Fruit fly (Drosophila melanogaster) whole organism, embryonic: ENCODE measurements around the gene CG13026.

Experiments used
- Adf1 ChIP-seq: fragments of 200-800 bp; sonication (Bioruptor generic); IDR thresholded peaks from 2 replicates; pipeline ENCODE4 v1.3.6; 2022; ENCODE audit warnings: missing biosample characterization, missing genetic modification characterization
- Awh ChIP-seq: fragments of 200-800 bp; sonication (Bioruptor generic); IDR thresholded peaks from 2 replicates; pipeline ENCODE4, ENCODE4 v1.3.6; 2022; ENCODE audit warnings: missing biosample characterization, missing genetic modification characterization
- CG10321 ChIP-seq: fragments of 200-800 bp; sonication (Bioruptor generic); IDR thresholded peaks from 2 replicates; pipeline ENCODE4 v1.3.6; 2022; ENCODE audit warnings: missing biosample characterization, missing genetic modification characterization
- CG10565 ChIP-seq: fragments of 200-800 bp; sonication (Bioruptor generic); optimal IDR thresholded peaks from 3 replicates; lab custom pipeline; 2016; ENCODE audit warnings: missing biosample characterization, mild to moderate bottlenecking, missing genetic modification characterization
- CG10959 ChIP-seq: fragments of 200-800 bp; sonication (Bioruptor generic); IDR thresholded peaks from 2 replicates; pipeline ENCODE4 v1.3.6; 2022; ENCODE audit warnings: missing biosample characterization, missing genetic modification characterization
- CG12104 ChIP-seq: fragments of 200-800 bp; sonication (Bioruptor generic); optimal IDR thresholded peaks from 3 replicates; lab custom pipeline; 2016; ENCODE audit warnings: missing biosample characterization, missing genetic modification characterization
- CG12391 ChIP-seq: fragments of 200-800 bp; sonication (Bioruptor generic); optimal IDR thresholded peaks from 3 replicates; lab custom pipeline; 2018; ENCODE audit warnings: missing biosample characterization, mild to moderate bottlenecking, missing genetic modification characterization, moderate library complexity
- CG15514 ChIP-seq: fragments of 200-800 bp; sonication (Bioruptor generic); optimal IDR thresholded peaks from 3 replicates; lab custom pipeline; 2017; ENCODE audit warnings: missing biosample characterization, missing genetic modification characterization, mild to moderate bottlenecking, moderate library complexity, missing genetic modification reagents
- CG15601 ChIP-seq: fragments of 200-800 bp; sonication (Bioruptor generic); optimal IDR thresholded peaks from 3 replicates; lab custom pipeline; 2019; ENCODE audit warnings: missing biosample characterization, mild to moderate bottlenecking, missing genetic modification characterization, moderate library complexity
- CG16813 ChIP-seq: fragments of 200-800 bp; sonication (Bioruptor generic); IDR thresholded peaks from 3 replicates; pipeline ENCODE4 v1.3.6; 2022; ENCODE audit warnings: missing biosample characterization, missing genetic modification characterization; ENCODE audit not compliant: partially characterized antibody
- CG18599 ChIP-seq: fragments of 200-800 bp; sonication (Bioruptor generic); optimal IDR thresholded peaks from 3 replicates; lab custom pipeline; 2017; ENCODE audit warnings: missing biosample characterization, missing genetic modification characterization, mild to moderate bottlenecking, moderate library complexity, missing genetic modification reagents
- CG2120 ChIP-seq: fragments of 200-800 bp; sonication (Bioruptor generic); optimal IDR thresholded peaks from 3 replicates; lab custom pipeline; 2016; ENCODE audit warnings: missing biosample characterization, missing genetic modification characterization
- CG31388 ChIP-seq: fragments of 200-800 bp; sonication (Bioruptor generic); optimal IDR thresholded peaks from 2 replicates; lab custom pipeline; 2016; ENCODE audit warnings: missing biosample characterization, missing genetic modification characterization
- CG32772 ChIP-seq: fragments of 200-800 bp; sonication (Bioruptor generic); IDR thresholded peaks from 2 replicates; pipeline ENCODE4 v1.3.6; 2022; ENCODE audit warnings: missing biosample characterization, missing genetic modification characterization
- CG3407 ChIP-seq: fragments of 200-800 bp; sonication (Bioruptor generic); optimal IDR thresholded peaks from 2 replicates; lab custom pipeline; 2018; ENCODE audit warnings: missing biosample characterization, mild to moderate bottlenecking, missing genetic modification characterization
- CG4707 ChIP-seq: fragments of 200-800 bp; sonication (Bioruptor generic); optimal IDR thresholded peaks from 2 replicates; lab custom pipeline; 2018; ENCODE audit warnings: missing biosample characterization, mild to moderate bottlenecking, missing genetic modification characterization, moderate library complexity
- CG6791 ChIP-seq: fragments of 200-800 bp; sonication (Bioruptor generic); IDR thresholded peaks from 3 replicates; pipeline ENCODE4 v1.3.6; 2022; ENCODE audit warnings: missing biosample characterization, missing genetic modification characterization; ENCODE audit not compliant: partially characterized antibody
- CG6854 ChIP-seq: fragments of 200-800 bp; sonication (Bioruptor generic); optimal IDR thresholded peaks from 3 replicates; lab custom pipeline; 2017; ENCODE audit warnings: missing biosample characterization, mild to moderate bottlenecking, missing genetic modification characterization
- CG7271 ChIP-seq: fragments of 200-800 bp; sonication (Bioruptor generic); optimal IDR thresholded peaks from 2 replicates; lab custom pipeline; 2018; ENCODE audit warnings: missing biosample characterization, mild to moderate bottlenecking, missing genetic modification characterization, moderate library complexity
- CG7786 ChIP-seq: fragments of 200-800 bp; sonication (Bioruptor generic); optimal IDR thresholded peaks from 2 replicates; lab custom pipeline; 2016; ENCODE audit warnings: missing biosample characterization, missing genetic modification characterization
- CoRest ChIP-seq: fragments of 200-800 bp; sonication (Bioruptor generic); optimal IDR thresholded peaks from 3 replicates; lab custom pipeline; 2018; ENCODE audit warnings: missing biosample characterization, mild to moderate bottlenecking, missing genetic modification characterization, moderate library complexity
- D19B ChIP-seq: fragments of 200-800 bp; sonication (Bioruptor generic); optimal IDR thresholded peaks from 2 replicates; lab custom pipeline; 2017; ENCODE audit warnings: missing biosample characterization, mild to moderate bottlenecking, missing genetic modification characterization
- Dref ChIP-seq: fragments of 200-800 bp; sonication (Bioruptor generic); IDR thresholded peaks from 2 replicates; pipeline ENCODE4 v1.3.6; 2022; ENCODE audit warnings: missing biosample characterization, missing genetic modification characterization
- Ets65A ChIP-seq: fragments of 200-800 bp; sonication (Bioruptor generic); peaks from one replicate; lab custom pipeline; 2016; ENCODE audit warnings: missing biosample characterization, missing genetic modification characterization
- Gsc ChIP-seq: fragments of 200-800 bp; sonication (Bioruptor generic); IDR thresholded peaks from 2 replicates; pipeline ENCODE4 v1.3.6; 2022; ENCODE audit warnings: missing biosample characterization, missing genetic modification characterization
- H15 ChIP-seq: fragments of 200-800 bp; sonication (Bioruptor generic); IDR thresholded peaks from 3 replicates; pipeline ENCODE4 v1.3.6; 2022; ENCODE audit warnings: missing biosample characterization, missing genetic modification characterization
- HLH4C ChIP-seq: fragments of 200-800 bp; sonication (Bioruptor generic); IDR thresholded peaks from 3 replicates; pipeline ENCODE4 v1.3.6; 2022; ENCODE audit warnings: missing biosample characterization, missing genetic modification characterization; ENCODE audit not compliant: partially characterized antibody
- Hr3 ChIP-seq: fragments of 200-800 bp; sonication (Bioruptor generic); optimal IDR thresholded peaks from 3 replicates; lab custom pipeline; 2016; ENCODE audit warnings: missing biosample characterization, missing genetic modification characterization
- Hr78 ChIP-seq, 2 experiments: fragments of 200-800 bp in 1 of 2; fragments of >200 bp in 1 of 2; sonication (Bioruptor generic) in 1 of 2; optimal IDR thresholded peaks; 2 replicates each; lab custom pipeline; 2017 to 2019; ENCODE audit warnings: missing biosample characterization in 2 of 2, missing genetic modification characterization in 2 of 2, mild to moderate bottlenecking in 1 of 2, moderate library complexity in 1 of 2
- MBD-R2 ChIP-seq: fragments of 200-800 bp; sonication (Bioruptor generic); IDR thresholded peaks from 2 replicates; pipeline ENCODE4 v1.3.6; 2022; ENCODE audit warnings: missing biosample characterization, missing genetic modification characterization
- Myb ChIP-seq: fragments of 200-800 bp; sonication (Bioruptor generic); optimal IDR thresholded peaks from 2 replicates; lab custom pipeline; 2016; ENCODE audit warnings: missing biosample characterization, missing genetic modification characterization
- NfI ChIP-seq: fragments of 200-800 bp; sonication (Bioruptor generic); optimal IDR thresholded peaks from 3 replicates; lab custom pipeline; 2018; ENCODE audit warnings: missing biosample characterization, mild to moderate bottlenecking, missing genetic modification characterization, moderate library complexity
- TFAM ChIP-seq: fragments of 200-800 bp; sonication (Bioruptor generic); optimal IDR thresholded peaks from 2 replicates; lab custom pipeline; 2017; ENCODE audit warnings: missing biosample characterization, missing genetic modification characterization, inconsistent platforms
- ap ChIP-seq: fragments of 200-800 bp; sonication (Bioruptor generic); IDR thresholded peaks from 2 replicates; pipeline ENCODE4 v1.3.6; 2022; ENCODE audit warnings: missing biosample characterization, missing genetic modification characterization
- cas ChIP-seq: fragments of 200-800 bp; sonication (Bioruptor generic); IDR thresholded peaks from 2 replicates; pipeline ENCODE4 v1.3.6; 2022; ENCODE audit warnings: missing biosample characterization, missing genetic modification characterization
- cg ChIP-seq: fragments of 200-800 bp; sonication (Bioruptor generic); optimal IDR thresholded peaks from 3 replicates; lab custom pipeline; 2019; ENCODE audit warnings: missing biosample characterization, mild to moderate bottlenecking, missing genetic modification characterization, moderate library complexity
- disco-r ChIP-seq: fragments of 200-800 bp; sonication (Bioruptor generic); optimal IDR thresholded peaks from 2 replicates; lab custom pipeline; 2016; ENCODE audit warnings: missing biosample characterization, missing genetic modification characterization
- fd3F ChIP-seq: fragments of 200-800 bp; sonication (Bioruptor generic); optimal IDR thresholded peaks from 2 replicates; lab custom pipeline; 2018; ENCODE audit warnings: missing biosample characterization, mild to moderate bottlenecking, missing genetic modification characterization, moderate library complexity
- gro ChIP-seq: fragments of 200-800 bp; sonication (Bioruptor generic); optimal IDR thresholded peaks from 2 replicates; lab custom pipeline; 2016; ENCODE audit warnings: missing biosample characterization, missing genetic modification characterization
- gsb-n ChIP-seq: fragments of 200-800 bp; sonication (Bioruptor generic); optimal IDR thresholded peaks from 3 replicates; lab custom pipeline; 2018; ENCODE audit warnings: missing biosample characterization, mild to moderate bottlenecking, missing genetic modification characterization
- lov ChIP-seq, 2 experiments: fragments of 200-800 bp in 1 of 2; fragments of >200 bp in 1 of 2; sonication (Bioruptor generic) in 1 of 2; IDR thresholded peaks in 1 of 2; optimal IDR thresholded peaks in 1 of 2; 2 replicates in 1 of 2; 3 replicates in 1 of 2; pipeline versions ENCODE4 v1.3.6 to Lab custom; 2017 to 2022; ENCODE audit warnings: missing biosample characterization in 1 of 2, missing genetic modification characterization in 1 of 2
- mam ChIP-seq: fragments of 200-800 bp; sonication (Bioruptor generic); optimal IDR thresholded peaks from 3 replicates; lab custom pipeline; 2016; ENCODE audit warnings: missing biosample characterization, missing genetic modification characterization
- peb ChIP-seq: fragments of 200-800 bp; sonication (Bioruptor generic); IDR thresholded peaks from 2 replicates; pipeline ENCODE4 v1.3.6; 2022; ENCODE audit warnings: missing biosample characterization, missing genetic modification characterization
- pnt ChIP-seq: fragments of 200-800 bp; sonication (Bioruptor generic); optimal IDR thresholded peaks from 3 replicates; lab custom pipeline; 2016; ENCODE audit warnings: missing biosample characterization, missing genetic modification characterization
- seq ChIP-seq: fragments of 200-800 bp; sonication (Bioruptor generic); IDR thresholded peaks from 2 replicates; pipeline ENCODE4 v1.3.6; 2022; ENCODE audit warnings: missing biosample characterization, missing genetic modification characterization
- tin ChIP-seq: fragments of 200-800 bp; sonication (Bioruptor generic); optimal IDR thresholded peaks from 3 replicates; lab custom pipeline; 2016; ENCODE audit warnings: missing biosample characterization, missing genetic modification characterization
- tio ChIP-seq: fragments of 200-800 bp; sonication (Bioruptor generic); optimal IDR thresholded peaks from 2 replicates; lab custom pipeline; 2017; ENCODE audit warnings: missing biosample characterization, missing genetic modification characterization, inconsistent platforms
- unc-4 ChIP-seq: fragments of 200-800 bp; sonication (Bioruptor generic); IDR thresholded peaks from 2 replicates; pipeline ENCODE4 v1.3.6; 2022; ENCODE audit warnings: missing biosample characterization, missing genetic modification characterization; ENCODE audit not compliant: partially characterized antibody
- wor ChIP-seq: fragments of 200-800 bp; sonication (Bioruptor generic); IDR thresholded peaks from 2 replicates; pipeline ENCODE4 v1.3.6; 2022; ENCODE audit warnings: missing biosample characterization, missing genetic modification characterization

CG13026 gene

DNA sequence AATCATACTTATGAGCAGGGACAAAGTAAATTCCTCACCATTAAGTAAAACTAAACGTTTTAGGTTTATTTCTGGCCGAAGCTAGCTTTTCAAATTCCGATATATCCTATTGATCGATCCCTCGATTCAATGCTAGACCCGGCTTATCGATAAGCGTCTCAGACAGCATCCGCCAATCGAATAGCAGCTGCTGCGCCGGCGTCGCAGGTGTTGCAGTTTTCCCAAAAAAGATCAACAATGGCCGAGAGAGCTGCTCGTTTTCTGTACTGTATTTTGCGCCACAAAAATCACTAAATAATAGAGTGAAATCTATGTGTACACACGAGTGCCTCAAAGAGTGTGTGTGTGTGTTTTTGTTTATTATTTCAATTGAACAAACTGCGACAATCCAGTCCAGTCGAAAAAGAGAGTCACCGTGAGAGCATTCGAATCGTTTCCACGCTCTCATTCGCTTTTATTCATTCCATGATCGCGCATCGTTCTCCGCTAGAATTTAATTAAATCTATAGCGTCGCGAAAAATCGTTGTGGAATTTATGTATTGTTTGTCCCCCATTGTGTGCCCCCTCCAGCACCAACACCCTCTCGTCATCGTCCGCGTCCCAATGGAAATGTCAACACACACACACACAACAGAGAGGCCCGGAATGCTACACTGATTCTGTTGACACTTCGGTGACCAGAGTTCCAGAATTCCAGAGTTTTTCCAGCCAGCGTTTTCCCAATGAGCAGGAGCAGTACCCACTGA is 12.3 kb downstream of the CG13026 start (continued):
- no peak for TF ChIP-seq CG15601 (tag; lab: Kevin White, UChicago)
- TF ChIP-seq disco-r (GFP tag; lab: Kevin White, UChicago) = peak; percentile 46
- no peak for TF ChIP-seq CoRest (tag; lab: Kevin White, UChicago)
- no peak for TF ChIP-seq gsb-n (tag; lab: Kevin White, UChicago)
- TF ChIP-seq lov (optimal IDR thresholded peaks at IDR 0.05; lab: Kevin White, UChicago) = no peak
- TF ChIP-seq lov (GFP tag; IDR thresholded peaks at IDR 0.05; lab: Robert Waterston, UW) = no peak
- TF ChIP-seq CG4707 (GFP tag; lab: Kevin White, UChicago) = no peak
- TF ChIP-seq CG2120 (GFP tag; lab: Kevin White, UChicago) = no peak
- no peak for TF ChIP-seq Gsc (GFP tag; lab: Robert Waterston, UW)
- no peak for TF ChIP-seq NfI (GFP tag; lab: Kevin White, UChicago)
- no peak for TF ChIP-seq H15
- no peak for TF ChIP-seq fd3F (GFP tag; lab: Kevin White, UChicago)
- no peak for TF ChIP-seq peb (GFP tag; lab: Robert Waterston, UW)
- TF ChIP-seq Hr78 (GFP tag; optimal IDR thresholded peaks at IDR 0.05; lab: Kevin White, UChicago) = no peak
- TF ChIP-seq CG6791 (GFP tag; lab: Robert Waterston, UW) = peak; percentile 61; the same call in 1 of the 3 replicates
- TF ChIP-seq CG10565 = no peak
- no peak for TF ChIP-seq CG18599 (GFP tag; lab: Kevin White, UChicago)
- TF ChIP-seq CG7786 (GFP tag; lab: Kevin White, UChicago) = no peak
- no peak for TF ChIP-seq mam (GFP tag; lab: Kevin White, UChicago)
- peak; percentile 38 for TF ChIP-seq Adf1 (GFP tag; lab: Robert Waterston, UW)
- no peak for TF ChIP-seq Hr3 (GFP tag; lab: Kevin White, UChicago)
- peak; percentile 33 for TF ChIP-seq CG6854 (GFP tag; lab: Kevin White, UChicago)
- TF ChIP-seq cg (GFP tag; lab: Kevin White, UChicago) = peak; percentile 54
- TF ChIP-seq HLH4C (GFP tag; lab: Robert Waterston, UW) = peak; percentile 81
- TF ChIP-seq tio (GFP tag; lab: Kevin White, UChicago) = no peak
- no peak for TF ChIP-seq CG15514 (GFP tag; lab: Kevin White, UChicago)
- TF ChIP-seq CG7271 (tag; lab: Kevin White, UChicago) = no peak
- TF ChIP-seq D19B (GFP tag; lab: Kevin White, UChicago) = no peak
- no peak for TF ChIP-seq cas
- no peak for TF ChIP-seq tin
- no peak for TF ChIP-seq wor
- TF ChIP-seq gro (GFP tag; lab: Kevin White, UChicago) = no peak
- TF ChIP-seq unc-4 (GFP tag; lab: Robert Waterston, UW) = peak; percentile 47; the same call in 1 of the 2 replicates
- TF ChIP-seq CG12391 (tag; lab: Kevin White, UChicago) = no peak
- TF ChIP-seq Awh (GFP tag; lab: Robert Waterston, UW) = no peak
- no peak for TF ChIP-seq pnt
- TF ChIP-seq Dref (GFP tag; lab: Robert Waterston, UW) = peak; percentile 72
- TF ChIP-seq CG10321 (GFP tag; lab: Robert Waterston, UW) = no peak
- TF ChIP-seq MBD-R2 (GFP tag; lab: Robert Waterston, UW) = no peak
- no peak for TF ChIP-seq CG3407 (GFP tag; lab: Kevin White, UChicago)
- TF ChIP-seq CG10959 (GFP tag; lab: Robert Waterston, UW) = no peak
- no peak for TF ChIP-seq Ets65A (GFP tag; lab: Kevin White, UChicago)
- peak; percentile 54; the same call in 2 of the 3 replicates for TF ChIP-seq CG16813 (GFP tag; lab: Robert Waterston, UW)
- TF ChIP-seq CG31388 (GFP tag; lab: Kevin White, UChicago) = no peak
- TF ChIP-seq ap (GFP tag; lab: Robert Waterston, UW) = no peak
- TF ChIP-seq CG32772 (GFP tag; lab: Robert Waterston, UW) = no peak
- TF ChIP-seq Myb = peak; percentile 19
- TF ChIP-seq seq (GFP tag; lab: Robert Waterston, UW) = no peak
- TF ChIP-seq CG12104 (GFP tag; lab: Kevin White, UChicago) = no peak
- TF ChIP-seq TFAM (GFP tag; lab: Kevin White, UChicago) = no peak
